Worm (Caenorhabditis elegans) whole organism, young adult: Measurements from ENCODE around the gene ttr-40.

Source experiments
- B0019.2 ChIP-seq: fragments of 200-800 bp; sonication (Bioruptor generic); conservative IDR thresholded peaks from 2 replicates; pipeline ENCODE4 v1.3.6; 2022; ENCODE audit warnings: missing genetic modification reagents, missing genetic modification characterization, missing compliant biosample characterization
- B0035.1 ChIP-seq: sonication (generic microtip); optimal IDR thresholded peaks from 2 replicates; lab custom pipeline; 2016; ENCODE audit warnings: missing genetic modification characterization, mild to moderate bottlenecking, missing compliant biosample characterization, missing genotype, missing genetic modification reagents
- B0336.3 ChIP-seq: fragments of 200-800 bp; sonication (Bioruptor generic); IDR thresholded peaks from 2 replicates; pipeline ENCODE4 v1.3.6; 2022; ENCODE audit warnings: missing genetic modification characterization, missing compliant biosample characterization
- C17E4.6 ChIP-seq: fragments of 200-800 bp; sonication (Bioruptor generic); IDR thresholded peaks from 2 replicates; pipeline ENCODE4 v1.3.6; 2022; ENCODE audit warnings: missing genetic modification reagents, missing genetic modification characterization, missing compliant biosample characterization
- F22D6.2 ChIP-seq: sonication (generic microtip); optimal IDR thresholded peaks from 2 replicates; lab custom pipeline; 2016; ENCODE audit warnings: mild to moderate bottlenecking, missing genetic modification characterization, missing compliant biosample characterization
- F37B4.10 ChIP-seq: fragments of 200-800 bp; sonication (Bioruptor generic); IDR thresholded peaks from 2 replicates; pipeline ENCODE4 v1.3.6; 2022; ENCODE audit warnings: missing genetic modification characterization, missing compliant biosample characterization
- Y95B8A.8 ChIP-seq: fragments of 200-800 bp; sonication (Bioruptor generic); IDR thresholded peaks from 2 replicates; pipeline ENCODE4 v1.3.6; 2022; ENCODE audit warnings: missing genetic modification reagents, missing genetic modification characterization, missing compliant biosample characterization
- ZK185.1 ChIP-seq: sonication (generic microtip); optimal IDR thresholded peaks from 2 replicates; lab custom pipeline; 2016; ENCODE audit warnings: mild to moderate bottlenecking, missing genetic modification characterization, missing compliant biosample characterization; ENCODE audit not compliant: poor library complexity, severe bottlenecking
- ama-1 ChIP-seq, 3 experiments: fragments of 150-350 bp in 1 of 3; sonication (generic microtip) in 2 of 3; optimal IDR thresholded peaks; 2 replicates each; lab custom pipeline; 2014 to 2018; ENCODE audit warnings: missing biosample characterization in 2 of 3, missing genetic modification characterization in 2 of 3, missing genetic modification reagents in 2 of 3
- aptf-3 ChIP-seq: fragments of 200-800 bp; sonication (Bioruptor generic); IDR thresholded peaks from 2 replicates; pipeline ENCODE4 v1.3.6; 2022; ENCODE audit warnings: missing genetic modification characterization, missing compliant biosample characterization
- bed-1 ChIP-seq: fragments of 200-800 bp; sonication (Bioruptor generic); IDR thresholded peaks from 2 replicates; pipeline ENCODE4 v1.3.6; 2022; ENCODE audit warnings: missing genetic modification reagents, missing genetic modification characterization, missing compliant biosample characterization
- ccch-3 ChIP-seq: fragments of 200-800 bp; sonication (Bioruptor generic); optimal IDR thresholded peaks from 2 replicates; lab custom pipeline; 2018; ENCODE audit warnings: mild to moderate bottlenecking, missing genetic modification characterization, missing compliant biosample characterization
- cebp-1 ChIP-seq, 2 experiments: fragments of 200-800 bp in 1 of 2; sonication (Bioruptor generic) in 1 of 2; sonication (generic microtip) in 1 of 2; IDR thresholded peaks in 1 of 2; optimal IDR thresholded peaks in 1 of 2; 2 replicates each; pipeline versions ENCODE4 v1.3.6 to Lab custom; 2017 to 2022; ENCODE audit warnings: missing compliant biosample characterization in 2 of 2, missing genetic modification characterization in 2 of 2, mild to moderate bottlenecking in 1 of 2, missing genetic modification reagents in 1 of 2, moderate library complexity in 1 of 2
- ceh-58 ChIP-seq: fragments of 200-800 bp; sonication (Bioruptor generic); IDR thresholded peaks from 2 replicates; pipeline ENCODE4 v1.3.6; 2022; ENCODE audit warnings: missing genetic modification characterization, missing compliant biosample characterization
- ceh-91 ChIP-seq: fragments of 200-800 bp; sonication (Bioruptor generic); IDR thresholded peaks from 2 replicates; pipeline ENCODE4 v1.3.6; 2022; ENCODE audit warnings: missing genetic modification reagents, missing genetic modification characterization, missing compliant biosample characterization
- egl-18 ChIP-seq: fragments of 200-800 bp; sonication (Bioruptor generic); IDR thresholded peaks from 2 replicates; pipeline ENCODE4 v1.3.6; 2022; ENCODE audit warnings: missing genetic modification reagents, missing genetic modification characterization, missing compliant biosample characterization
- ekl-4 ChIP-seq: fragments of 200-800 bp; sonication (Bioruptor generic); IDR thresholded peaks from 2 replicates; pipeline ENCODE4 v1.3.6; 2022; ENCODE audit warnings: missing genetic modification reagents, missing genetic modification characterization, missing compliant biosample characterization
- ets-4 ChIP-seq: fragments of 200-800 bp; sonication (Bioruptor generic); optimal IDR thresholded peaks from 2 replicates; lab custom pipeline; 2018; ENCODE audit warnings: mild to moderate bottlenecking, missing genetic modification characterization, missing compliant biosample characterization
- hlh-26 ChIP-seq: fragments of 200-800 bp; sonication (Bioruptor generic); conservative IDR thresholded peaks from 2 replicates; pipeline ENCODE4 v1.3.6; 2022; ENCODE audit warnings: missing genetic modification reagents, missing genetic modification characterization, missing compliant biosample characterization
- hmg-1.2 ChIP-seq: fragments of 200-800 bp; sonication (Bioruptor generic); IDR thresholded peaks from 2 replicates; pipeline ENCODE4 v1.3.6; 2022; ENCODE audit warnings: missing genetic modification reagents, missing genetic modification characterization, missing compliant biosample characterization
- hmg-20 ChIP-seq: fragments of 200-800 bp; sonication (Bioruptor generic); IDR thresholded peaks from 2 replicates; pipeline ENCODE4 v1.3.6; 2022; ENCODE audit warnings: missing genetic modification reagents, missing genetic modification characterization, missing compliant biosample characterization
- hrde-1 ChIP-seq: sonication (generic microtip); optimal IDR thresholded peaks from 2 replicates; lab custom pipeline; 2016; ENCODE audit warnings: missing genetic modification characterization, mild to moderate bottlenecking, missing compliant biosample characterization, moderate library complexity, missing genotype, missing genetic modification reagents, borderline replicate concordance
- hsf-1 ChIP-seq: fragments of 200-800 bp; sonication (Bioruptor generic); IDR thresholded peaks from 2 replicates; pipeline ENCODE4 v1.3.6; 2022; ENCODE audit warnings: missing genetic modification reagents, missing genetic modification characterization, missing compliant biosample characterization
- lag-1 ChIP-seq: fragments of 200-800 bp; sonication (Bioruptor generic); IDR thresholded peaks from 2 replicates; pipeline ENCODE4 v1.3.6; 2022; ENCODE audit warnings: missing genetic modification reagents, missing genetic modification characterization, missing compliant biosample characterization
- let-607 ChIP-seq, 2 experiments: fragments of 200-800 bp in 1 of 2; sonication (Bioruptor generic) in 1 of 2; sonication (generic microtip) in 1 of 2; optimal IDR thresholded peaks; 2 replicates each; lab custom pipeline; 2016 to 2018; ENCODE audit warnings: mild to moderate bottlenecking in 2 of 2, missing compliant biosample characterization in 2 of 2, missing genetic modification characterization in 2 of 2, moderate library complexity in 2 of 2, missing genotype in 1 of 2
- lir-1 ChIP-seq: fragments of 200-800 bp; sonication (Bioruptor generic); conservative IDR thresholded peaks from 2 replicates; pipeline ENCODE4 v1.3.6; 2022; ENCODE audit warnings: missing genetic modification reagents, missing genetic modification characterization, missing compliant biosample characterization
- mcd-1 ChIP-seq: fragments of 200-800 bp; sonication (Bioruptor generic); IDR thresholded peaks from 2 replicates; pipeline ENCODE4 v1.3.6; 2022; ENCODE audit warnings: missing genetic modification reagents, missing genetic modification characterization, missing compliant biosample characterization
- nhr-80 ChIP-seq: sonication (generic microtip); optimal IDR thresholded peaks from 2 replicates; lab custom pipeline; 2016; ENCODE audit warnings: missing genetic modification characterization, missing compliant biosample characterization
- nhr-90 ChIP-seq: sonication (generic microtip); optimal IDR thresholded peaks from 2 replicates; lab custom pipeline; 2016; ENCODE audit warnings: missing genotype, mild to moderate bottlenecking, missing genetic modification characterization, missing compliant biosample characterization
- pbrm-1 ChIP-seq: fragments of 200-800 bp; sonication (Bioruptor generic); IDR thresholded peaks from 2 replicates; pipeline ENCODE4 v1.3.6; 2022; ENCODE audit warnings: missing genetic modification reagents, missing genetic modification characterization, missing compliant biosample characterization
- pha-4 ChIP-seq: fragments of 150-350 bp; sonication (generic microtip); optimal IDR thresholded peaks from 2 replicates; lab custom pipeline; 2014; ENCODE audit warnings: missing biosample characterization, missing genetic modification reagents, missing genetic modification characterization
- rcor-1 ChIP-seq: fragments of 200-800 bp; sonication (Bioruptor generic); IDR thresholded peaks from 2 replicates; pipeline ENCODE4 v1.3.6; 2022; ENCODE audit warnings: missing genetic modification reagents, missing genetic modification characterization, missing compliant biosample characterization
- sdz-38 ChIP-seq: sonication (generic microtip); optimal IDR thresholded peaks from 2 replicates; lab custom pipeline; 2016; ENCODE audit warnings: missing genotype, missing genetic modification characterization, missing compliant biosample characterization
- sea-2 ChIP-seq: fragments of 200-800 bp; sonication (Bioruptor generic); IDR thresholded peaks from 2 replicates; pipeline ENCODE4 v1.3.6; 2022; ENCODE audit warnings: missing genetic modification characterization, missing compliant biosample characterization
- snpc-4 ChIP-seq, 5 experiments: fragments of 150-350 bp in 1 of 5; sonication (generic microtip) in 4 of 5; optimal IDR thresholded peaks; 2 replicates each; lab custom pipeline; 2014 to 2018; ENCODE audit warnings: missing genetic modification characterization in 5 of 5, missing biosample characterization in 3 of 5, antibody characterized with exemption in 2 of 5, mild to moderate bottlenecking in 2 of 5, missing compliant biosample characterization in 2 of 5, missing genotype in 2 of 5, moderate library complexity in 2 of 5, missing genetic modification reagents in 1 of 5
- somi-1 ChIP-seq: fragments of 200-800 bp; sonication (Bioruptor generic); optimal IDR thresholded peaks from 2 replicates; lab custom pipeline; 2018; ENCODE audit warnings: mild to moderate bottlenecking, missing genetic modification characterization, missing compliant biosample characterization
- tbp1 ChIP-seq: fragments of 200-800 bp; sonication (Bioruptor generic); optimal IDR thresholded peaks from 2 replicates; lab custom pipeline; 2018; ENCODE audit warnings: mild to moderate bottlenecking, missing genetic modification characterization, missing compliant biosample characterization
- unc-130 ChIP-seq: sonication (generic microtip); optimal IDR thresholded peaks from 2 replicates; lab custom pipeline; 2016; ENCODE audit warnings: missing genetic modification reagents, missing genetic modification characterization, missing compliant biosample characterization
- unc-62 ChIP-seq: fragments of 150-350 bp; optimal IDR thresholded peaks from 2 replicates; lab custom pipeline; 2014; ENCODE audit warnings: missing biosample characterization, missing genetic modification reagents, missing genetic modification characterization
- ztf-26 ChIP-seq: sonication (generic microtip); optimal IDR thresholded peaks from 2 replicates; lab custom pipeline; 2017; ENCODE audit warnings: missing genetic modification characterization, missing compliant biosample characterization

The ttr-40 gene

ce11 chrV:9332611-9333315, 22.5 kb downstream of the ttr-40 start:
- no peak for TF ChIP-seq aptf-3 (GFP tag; lab: Robert Waterston, UW)
- TF ChIP-seq sea-2 (GFP tag; lab: Robert Waterston, UW): no peak
- TF ChIP-seq bed-1 (GFP tag; lab: Robert Waterston, UW): no peak
- no peak for TF ChIP-seq unc-62 (GFP tag; lab: Kevin White, UChicago)
- TF ChIP-seq let-607 (tag; optimal IDR thresholded peaks at IDR 0.05; lab: Kevin White, UChicago): no peak
- TF ChIP-seq B0035.1: no peak
- TF ChIP-seq hlh-26 (GFP tag; lab: Robert Waterston, UW): no peak
- no peak for TF ChIP-seq hsf-1 (GFP tag; lab: Robert Waterston, UW)
- TF ChIP-seq C17E4.6 (GFP tag; lab: Robert Waterston, UW): no peak
- no peak for TF ChIP-seq ceh-91 (GFP tag; lab: Robert Waterston, UW)
- TF ChIP-seq F22D6.2 (tag; lab: Kevin White, UChicago): no peak

ce11 chrV:9329245-9329979, 25.9 kb downstream of the ttr-40 start:
- TF ChIP-seq aptf-3 (GFP tag; lab: Robert Waterston, UW): no peak
- TF ChIP-seq cebp-1 (GFP tag; IDR thresholded peaks at IDR 0.05; lab: Robert Waterston, UW): no peak
- TF ChIP-seq cebp-1 (tag; optimal IDR thresholded peaks at IDR 0.05; lab: Kevin White, UChicago): peak; percentile 42
- TF ChIP-seq hmg-1.2 (GFP tag; lab: Robert Waterston, UW): 0 out of 2 replicates have a peak, but pooled peaks have one; percentile 4
- no peak for TF ChIP-seq hsf-1 (GFP tag; lab: Robert Waterston, UW)

ce11 chrV:9328670-9329069, 26.6 kb downstream of the ttr-40 start, which contains the start of gene K07B1.4:
K07B1.4 (plus strand) TSS chrV:9328970.
- TF ChIP-seq rcor-1 (GFP tag; lab: Robert Waterston, UW): no peak
- no peak for TF ChIP-seq somi-1
- no peak for TF ChIP-seq pha-4
- TF ChIP-seq ama-1 (optimal IDR thresholded peaks at IDR 0.05; lab: Kevin White, UChicago): no peak
- no peak for TF ChIP-seq ama-1 (GFP tag; optimal IDR thresholded peaks at IDR 0.05; lab: Kevin White, UChicago)
- no peak for TF ChIP-seq sdz-38 (tag; lab: Kevin White, UChicago)
- no peak for TF ChIP-seq unc-62 (GFP tag; lab: Kevin White, UChicago)
- no peak for TF ChIP-seq sea-2 (GFP tag; lab: Robert Waterston, UW)
- no peak for TF ChIP-seq lag-1
- no peak for TF ChIP-seq snpc-4 (GFP tag; optimal IDR thresholded peaks at IDR 0.05; lab: Kevin White, UChicago)
- no peak for TF ChIP-seq snpc-4 (tag; optimal IDR thresholded peaks at IDR 0.05; lab: Kevin White, UChicago)
- no peak for TF ChIP-seq tbp1 (GFP tag; lab: Kevin White, UChicago)
- TF ChIP-seq pbrm-1 (GFP tag; lab: Robert Waterston, UW): no peak
- no peak for TF ChIP-seq F37B4.10
- no peak for TF ChIP-seq Y95B8A.8 (GFP tag; lab: Robert Waterston, UW)
- no peak for TF ChIP-seq lir-1 (GFP tag; lab: Robert Waterston, UW)
- TF ChIP-seq unc-130: no peak
- TF ChIP-seq hmg-20 (GFP tag; lab: Robert Waterston, UW): no peak
- no peak for TF ChIP-seq ekl-4 (GFP tag; lab: Robert Waterston, UW)
- no peak for TF ChIP-seq B0336.3 (GFP tag; lab: Robert Waterston, UW)

ce11 chrV:9327691-9328090, 27.6 kb downstream of the ttr-40 start:
- TF ChIP-seq egl-18 (no peak), ceh-58 (GFP tag; lab: Robert Waterston, UW) (no peak), hrde-1 (tag; lab: Kevin White, UChicago) (no peak), nhr-90 (tag; lab: Kevin White, UChicago) (no peak), nhr-80 (peak; percentile 74), ZK185.1 (tag; lab: Kevin White, UChicago) (no peak), mcd-1 (GFP tag; lab: Robert Waterston, UW) (no peak), ztf-26 (peak; percentile 30), B0019.2 (GFP tag; lab: Robert Waterston, UW) (no peak), ets-4 (GFP tag; lab: Kevin White, UChicago) (no peak), ccch-3 (GFP tag; lab: Kevin White, UChicago) (no peak), pbrm-1 (GFP tag; lab: Robert Waterston, UW) (no peak)
